Worm (Caenorhabditis elegans) whole organism, mixed stage, embryonic: ENCODE results near the gene F40G9.19.

Experiments used
- M03D4.4 ChIP-seq: sonication (generic microtip); optimal IDR thresholded peaks from 2 replicates; lab custom pipeline; 2017; ENCODE audit warnings: mild to moderate bottlenecking, missing genetic modification characterization, missing compliant biosample characterization
- bed-3 ChIP-seq: fragments of 200-800 bp; sonication (Bioruptor generic); optimal IDR thresholded peaks from 3 replicates; lab custom pipeline; 2018; ENCODE audit warnings: mild to moderate bottlenecking, missing genetic modification characterization, moderate library complexity, missing compliant biosample characterization
- blmp-1 ChIP-seq: fragments of 150-350 bp; optimal IDR thresholded peaks from 2 replicates; lab custom pipeline; 2014; ENCODE audit warnings: missing biosample characterization, missing genetic modification characterization
- ceh-39 ChIP-seq: fragments of 150-350 bp; optimal IDR thresholded peaks from 2 replicates; lab custom pipeline; 2014; ENCODE audit warnings: missing biosample characterization, missing genetic modification characterization
- ceh-43 ChIP-seq: fragments of 200-800 bp; sonication (Bioruptor generic); optimal IDR thresholded peaks from 2 replicates; lab custom pipeline; 2018; ENCODE audit warnings: mild to moderate bottlenecking, missing genetic modification characterization, moderate library complexity, missing compliant biosample characterization
- ceh-83 ChIP-seq: fragments of 200-800 bp; sonication (Bioruptor generic); optimal IDR thresholded peaks from 2 replicates; lab custom pipeline; 2018; ENCODE audit warnings: mild to moderate bottlenecking, missing genetic modification characterization, missing compliant biosample characterization
- ces-1 ChIP-seq: fragments of 150-350 bp; optimal IDR thresholded peaks from 2 replicates; lab custom pipeline; 2014; ENCODE audit warnings: missing biosample characterization, missing genetic modification reagents, missing genetic modification characterization
- cnd-1 ChIP-seq: fragments of 200-800 bp; sonication (Bioruptor generic); optimal IDR thresholded peaks from 2 replicates; lab custom pipeline; 2018; ENCODE audit warnings: mild to moderate bottlenecking, missing genetic modification characterization, missing compliant biosample characterization
- drap-1 ChIP-seq: fragments of 200-800 bp; sonication (Bioruptor generic); optimal IDR thresholded peaks from 3 replicates; lab custom pipeline; 2018; ENCODE audit warnings: mild to moderate bottlenecking, missing genetic modification characterization, missing compliant biosample characterization
- elt-3 ChIP-seq: fragments of 150-350 bp; optimal IDR thresholded peaks from 2 replicates; lab custom pipeline; 2014; ENCODE audit warnings: missing biosample characterization, missing genetic modification characterization
- flh-1 ChIP-seq: fragments of 200-800 bp; sonication (Bioruptor generic); optimal IDR thresholded peaks from 2 replicates; lab custom pipeline; 2018; ENCODE audit warnings: mild to moderate bottlenecking, missing genetic modification characterization, moderate library complexity, missing compliant biosample characterization
- ham-2 ChIP-seq: fragments of 200-800 bp; sonication (Bioruptor generic); optimal IDR thresholded peaks from 2 replicates; lab custom pipeline; 2018; ENCODE audit warnings: mild to moderate bottlenecking, missing genetic modification characterization, missing compliant biosample characterization
- hlh-1 ChIP-seq: fragments of 150-350 bp; optimal IDR thresholded peaks from 2 replicates; lab custom pipeline; 2014; ENCODE audit warnings: missing biosample characterization, missing genetic modification reagents, missing genetic modification characterization
- lin-13 ChIP-seq: fragments of 150-350 bp; optimal IDR thresholded peaks from 2 replicates; lab custom pipeline; 2014; ENCODE audit warnings: missing biosample characterization, missing genetic modification characterization
- lin-32 ChIP-seq: fragments of 200-800 bp; sonication (Bioruptor generic); optimal IDR thresholded peaks from 2 replicates; lab custom pipeline; 2018; ENCODE audit warnings: mild to moderate bottlenecking, missing genetic modification characterization, missing compliant biosample characterization
- lsy-2 ChIP-seq: fragments of 150-350 bp; optimal IDR thresholded peaks from 2 replicates; lab custom pipeline; 2014; ENCODE audit warnings: missing biosample characterization, missing genetic modification characterization
- mab-5 ChIP-seq: fragments of 150-350 bp; optimal IDR thresholded peaks from 2 replicates; lab custom pipeline; 2014; ENCODE audit warnings: missing biosample characterization, missing genetic modification characterization
- mls-2 ChIP-seq: sonication (generic microtip); optimal IDR thresholded peaks from 2 replicates; lab custom pipeline; 2016; ENCODE audit warnings: mild to moderate bottlenecking, missing genetic modification characterization, moderate library complexity, missing compliant biosample characterization
- nhr-12 ChIP-seq: fragments of 150-350 bp; optimal IDR thresholded peaks from 2 replicates; lab custom pipeline; 2014; ENCODE audit warnings: missing biosample characterization, missing genetic modification characterization
- nhr-28 ChIP-seq: fragments of 150-350 bp; optimal IDR thresholded peaks from 2 replicates; lab custom pipeline; 2014; ENCODE audit warnings: missing biosample characterization, missing genetic modification characterization
- nhr-76 ChIP-seq: sonication (generic microtip); optimal IDR thresholded peaks from 2 replicates; lab custom pipeline; 2017; ENCODE audit warnings: missing biosample characterization, missing genetic modification characterization
- pha-4 ChIP-seq: fragments of 150-350 bp; optimal IDR thresholded peaks from 2 replicates; lab custom pipeline; 2018; ENCODE audit warnings: missing biosample characterization, missing genetic modification reagents, missing genetic modification characterization
- sem-2 ChIP-seq: fragments of 200-800 bp; sonication (Bioruptor generic); optimal IDR thresholded peaks from 2 replicates; lab custom pipeline; 2018; ENCODE audit warnings: mild to moderate bottlenecking, missing genetic modification characterization, missing compliant biosample characterization
- sptf-1 ChIP-seq: sonication (generic microtip); optimal IDR thresholded peaks from 2 replicates; lab custom pipeline; 2017; ENCODE audit warnings: mild to moderate bottlenecking, missing genetic modification characterization, moderate library complexity, missing compliant biosample characterization
- tbx-8 ChIP-seq: fragments of 200-800 bp; sonication (Bioruptor generic); optimal IDR thresholded peaks from 2 replicates; lab custom pipeline; 2018; ENCODE audit warnings: mild to moderate bottlenecking, missing genetic modification characterization, moderate library complexity, missing compliant biosample characterization
- unc-120 ChIP-seq: sonication (generic microtip); optimal IDR thresholded peaks from 2 replicates; lab custom pipeline; 2017; ENCODE audit warnings: missing genetic modification characterization, missing compliant biosample characterization; ENCODE audit not compliant: poor library complexity, severe bottlenecking
- unc-39 ChIP-seq: fragments of 150-350 bp; optimal IDR thresholded peaks from 2 replicates; lab custom pipeline; 2014; ENCODE audit warnings: missing biosample characterization, missing genetic modification characterization
- unc-62 ChIP-seq: fragments of 150-350 bp; optimal IDR thresholded peaks from 2 replicates; lab custom pipeline; 2014; ENCODE audit warnings: missing biosample characterization, missing genetic modification reagents, missing genetic modification characterization
- ztf-11 ChIP-seq: fragments of 150-350 bp; optimal IDR thresholded peaks from 2 replicates; lab custom pipeline; 2014; ENCODE audit warnings: missing biosample characterization, missing genetic modification characterization

F40G9.19 gene

DNA sequence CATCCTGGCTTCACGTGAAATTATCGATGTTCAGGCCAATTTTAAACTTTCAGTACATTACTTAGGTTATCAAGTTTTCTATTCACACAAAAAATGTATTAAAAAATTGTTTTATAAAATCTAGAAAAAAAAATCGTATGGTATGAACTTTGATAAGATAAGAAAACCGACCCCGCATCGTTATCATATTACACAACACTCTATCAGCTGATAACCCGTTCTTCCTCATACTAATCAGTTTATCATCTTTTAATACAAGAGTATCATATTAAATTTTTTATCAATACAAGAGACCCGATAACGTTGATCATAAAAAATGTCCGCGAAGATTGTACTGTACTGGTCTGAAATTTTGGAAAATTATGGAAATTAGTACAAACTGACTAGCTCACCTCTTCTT lies 19.4 kb upstream of the F40G9.19 start:
- TF ChIP-seq elt-3 (tag; lab: Kevin White, UChicago): peak; percentile 70
- TF ChIP-seq mab-5: no peak
- TF ChIP-seq flh-1: no peak
- no peak for TF ChIP-seq ceh-39 (tag; lab: Kevin White, UChicago)

DNA sequence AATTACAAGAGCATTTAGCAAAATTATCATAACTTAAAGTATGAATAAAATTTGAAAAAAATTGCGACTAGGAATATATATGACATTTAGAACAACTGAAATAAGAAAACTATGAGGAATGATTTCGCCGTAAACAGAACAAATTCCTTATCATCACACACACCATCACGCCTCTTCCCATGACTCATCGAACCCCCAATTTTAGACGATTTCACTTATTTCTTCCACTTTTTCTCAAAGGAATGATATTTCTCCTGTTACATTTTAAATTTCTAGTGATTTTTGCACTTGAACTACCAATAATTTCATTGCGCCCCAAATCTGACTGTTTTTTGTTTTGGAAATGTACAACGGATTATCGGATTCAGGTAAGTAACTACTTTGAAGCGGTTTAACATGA lies 17.0 kb upstream of the F40G9.19 start, which contains the start of the genes zig-13 and ver-1:
Gene zig-13, minus strand, starts transcription at position 101 of the 400 bp plus-strand sequence.
Gene ver-1, plus strand, starts transcription at position 180 of the 400 bp plus-strand sequence.
- TF ChIP-seq ceh-83 (GFP tag; lab: Kevin White, UChicago): no peak
- no peak for TF ChIP-seq ceh-39 (tag; lab: Kevin White, UChicago)
- no peak for TF ChIP-seq drap-1 (GFP tag; lab: Kevin White, UChicago)
- no peak for TF ChIP-seq lin-32 (GFP tag; lab: Kevin White, UChicago)
- TF ChIP-seq elt-3 (tag; lab: Kevin White, UChicago): no peak
- no peak for TF ChIP-seq tbx-8 (GFP tag; lab: Kevin White, UChicago)

DNA sequence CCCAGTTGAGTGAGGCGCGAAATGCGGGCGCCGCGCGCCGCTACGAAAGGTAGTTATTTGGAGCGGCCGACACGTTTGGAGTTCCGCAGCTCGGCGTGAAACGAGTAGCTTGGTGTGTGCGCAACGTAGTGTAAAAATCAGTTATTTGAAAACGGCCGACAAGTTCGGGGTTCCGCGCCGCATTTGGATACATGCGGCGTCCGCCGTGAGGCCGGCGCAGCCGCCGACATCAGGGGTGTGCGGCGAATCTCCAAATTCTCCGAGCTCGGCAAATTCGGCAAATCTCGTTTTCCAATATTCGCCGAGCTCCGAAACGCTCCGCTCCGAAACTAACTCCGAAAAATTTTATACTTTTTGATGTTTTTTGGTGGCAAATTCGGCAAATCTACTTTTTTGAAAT lies 15.6 kb upstream of the F40G9.19 start:
- TF ChIP-seq ces-1: no peak
- TF ChIP-seq flh-1: no peak
- TF ChIP-seq nhr-28: no peak
- TF ChIP-seq nhr-76 (tag; lab: Kevin White, UChicago): no peak
- no peak for TF ChIP-seq lin-32 (GFP tag; lab: Kevin White, UChicago)
- TF ChIP-seq lin-13: no peak
- TF ChIP-seq unc-62 (GFP tag; lab: Kevin White, UChicago): no peak
- TF ChIP-seq pha-4 (tag; lab: Kevin White, UChicago): no peak
- TF ChIP-seq sptf-1 (tag; lab: Kevin White, UChicago): no peak

DNA sequence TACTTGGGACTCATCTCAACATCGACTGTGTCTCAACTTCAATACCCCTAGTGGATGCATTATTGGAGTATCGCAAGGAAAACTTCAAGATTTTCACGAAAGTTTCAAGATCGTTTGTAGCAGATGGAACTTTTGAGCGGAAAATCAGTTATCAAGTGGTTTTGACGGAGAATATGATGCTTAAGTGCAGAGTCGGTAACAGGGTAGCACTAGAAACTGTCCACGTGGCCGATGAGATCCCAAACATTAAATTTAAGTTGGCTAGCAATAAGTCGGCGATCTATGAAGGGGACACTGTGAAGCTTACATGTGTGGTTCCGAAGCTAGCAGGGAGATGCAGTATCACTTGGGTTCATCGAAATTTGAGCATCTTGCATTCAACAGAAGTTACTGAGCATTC lies 14.5 kb upstream of the F40G9.19 start:
- no peak for TF ChIP-seq ceh-39 (tag; lab: Kevin White, UChicago)

DNA sequence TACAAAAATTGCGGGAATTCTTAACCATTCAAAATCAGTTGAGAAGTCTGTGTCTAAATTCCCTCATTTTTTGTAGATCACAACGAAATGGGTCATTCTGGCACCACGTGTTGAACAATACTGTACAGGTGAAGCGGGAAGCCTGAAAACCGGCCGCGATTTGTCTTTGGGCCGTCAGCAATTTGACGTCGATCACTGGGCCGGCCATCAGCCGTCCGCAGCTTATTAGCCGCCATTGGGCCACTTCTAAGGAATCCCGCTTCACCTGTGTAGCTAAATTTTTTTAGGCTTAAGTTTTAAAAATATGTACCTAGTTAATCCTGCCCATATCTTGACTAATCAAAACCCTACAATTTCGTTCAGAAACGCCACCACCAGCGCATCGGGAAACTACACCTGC lies 13.9 kb upstream of the F40G9.19 start:
- TF ChIP-seq ham-2 (GFP tag; lab: Kevin White, UChicago) (peak; percentile 4), sptf-1 (tag; lab: Kevin White, UChicago) (no peak), unc-39 (tag; lab: Kevin White, UChicago) (no peak), hlh-1 (no peak)
- TF ChIP-seq, all 35 proteins: peak for 1

DNA sequence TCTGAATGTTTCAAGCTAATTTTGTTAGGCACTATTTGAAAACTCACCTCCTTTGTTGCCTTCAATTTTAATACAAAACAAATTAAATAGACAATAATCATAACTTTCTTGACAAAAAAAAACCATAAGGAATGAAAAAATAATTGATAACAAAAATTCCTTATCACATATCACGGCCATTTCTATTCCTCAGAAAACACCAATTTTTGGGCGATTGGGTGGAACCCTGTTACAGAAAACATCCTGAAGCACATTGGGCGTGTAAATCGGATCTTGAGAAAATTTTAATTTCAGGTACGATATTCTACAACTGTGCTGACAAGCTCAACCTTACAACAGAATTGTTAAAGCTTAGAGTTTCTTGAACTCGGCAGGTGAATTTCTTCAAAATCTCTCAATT lies 8.8 kb upstream of the F40G9.19 start, which contains the start of gene F40G9.8:
Gene F40G9.8, minus strand, starts transcription at position 101 of the 400 bp plus-strand sequence.
- no peak for TF ChIP-seq unc-62 (GFP tag; lab: Kevin White, UChicago)
- no peak for TF ChIP-seq flh-1
- TF ChIP-seq ztf-11 (tag; lab: Kevin White, UChicago): no peak
- TF ChIP-seq sptf-1 (tag; lab: Kevin White, UChicago): no peak
- TF ChIP-seq mls-2 (tag; lab: Kevin White, UChicago): no peak
- no peak for TF ChIP-seq ceh-43 (GFP tag; lab: Kevin White, UChicago)
- no peak for TF ChIP-seq nhr-12 (tag; lab: Kevin White, UChicago)

DNA sequence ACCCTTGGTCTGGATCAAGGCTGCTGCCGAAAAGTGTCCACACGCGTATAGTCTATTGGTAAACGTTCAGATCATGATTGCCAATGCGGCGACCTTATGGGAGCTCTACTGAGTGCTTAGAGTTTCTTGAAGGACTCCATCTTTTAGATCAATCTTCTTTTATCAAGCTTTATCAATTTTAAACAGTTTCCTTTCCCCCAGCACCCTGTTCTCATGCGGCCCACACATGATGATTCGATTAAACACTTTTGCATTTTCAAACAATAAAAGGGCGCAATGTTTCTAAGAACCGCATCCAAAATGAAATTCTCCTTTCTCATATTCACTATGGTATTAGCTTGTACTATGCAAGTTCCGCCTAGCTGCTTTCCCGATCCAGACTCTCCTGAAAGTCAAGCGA lies 8.2 kb upstream of the F40G9.19 start, which contains the start of gene F40G9.7:
Gene F40G9.7, plus strand, starts transcription at position 301 of the 400 bp plus-strand sequence.
- TF ChIP-seq nhr-28 (no peak), ceh-83 (GFP tag; lab: Kevin White, UChicago) (no peak), tbx-8 (GFP tag; lab: Kevin White, UChicago) (no peak), nhr-12 (tag; lab: Kevin White, UChicago) (no peak), hlh-1 (no peak), bed-3 (GFP tag; lab: Kevin White, UChicago) (no peak), sem-2 (GFP tag; lab: Kevin White, UChicago) (no peak), cnd-1 (tag; lab: Kevin White, UChicago) (no peak), ceh-39 (tag; lab: Kevin White, UChicago) (no peak), M03D4.4 (tag; lab: Kevin White, UChicago) (no peak), unc-120 (tag; lab: Kevin White, UChicago) (no peak), lin-32 (GFP tag; lab: Kevin White, UChicago) (no peak), ztf-11 (tag; lab: Kevin White, UChicago) (no peak), lsy-2 (no peak), pha-4 (tag; lab: Kevin White, UChicago) (no peak), lin-13 (no peak), blmp-1 (tag; lab: Kevin White, UChicago) (no peak)
